Fruit fly (Drosophila melanogaster): ENCODE results near the gene CG17636.

Gene CG17636

dm6 chrX:126614-127013 is at the start of gene CG17636:
Gene CG17636, minus strand, starts transcription at chrX:126714.
- TF ChIP-seq ac (GFP tag; optimal IDR thresholded peaks at IDR 0.05) (no peak), CG11696 (GFP tag; IDR thresholded peaks at IDR 0.05) (no peak), HLHmδ (GFP tag; optimal IDR thresholded peaks at IDR 0.05) (no peak), Pdp1 (GFP tag; optimal IDR thresholded peaks at IDR 0.05) (peak in 1 of 2 experiments; percentile 22), CG17568 (GFP tag; optimal IDR thresholded peaks at IDR 0.05) (no peak), HLH54F (GFP tag; optimal IDR thresholded peaks at IDR 0.05) (no peak), seq (GFP tag; IDR thresholded peaks at IDR 0.05) (no peak), CG6254 (GFP tag; optimal IDR thresholded peaks at IDR 0.05) (no peak), exex (tag; optimal IDR thresholded peaks at IDR 0.05) (peak; percentile 37)

dm6 chrX:175542-176197 is 49.2 kb upstream of the CG17636 start:
- TF ChIP-seq Scr (GFP tag; IDR thresholded peaks at IDR 0.05; ENCODE audit: partially characterized antibody) (no peak), Hr3 (GFP tag; optimal IDR thresholded peaks at IDR 0.05) (peak; percentile 43), CG11398 (GFP tag; optimal IDR thresholded peaks at IDR 0.05) (peak; percentile 59), Asciz (GFP tag; optimal IDR thresholded peaks at IDR 0.05) (peak; percentile 13), Atf6 (GFP tag; IDR thresholded peaks at IDR 0.05) (no peak), Jarid2 (GFP tag; optimal IDR thresholded peaks at IDR 0.05) (peak; percentile 27), CG11723 (GFP tag; optimal IDR thresholded peaks at IDR 0.05) (peak; percentile 52), CG14860 (GFP tag; IDR thresholded peaks at IDR 0.05; ENCODE audit: partially characterized antibody) (no peak), dpn (GFP tag; optimal IDR thresholded peaks at IDR 0.05) (peak; percentile 20 to 31), HLH54F (GFP tag; optimal IDR thresholded peaks at IDR 0.05) (no peak), CG12219 (GFP tag; optimal IDR thresholded peaks at IDR 0.05) (peak; percentile 31), CG10979 (tag; optimal IDR thresholded peaks at IDR 0.05) (peak; percentile 88), ssp (GFP tag; IDR thresholded peaks at IDR 0.05) (no peak), pan (optimal IDR thresholded peaks at IDR 0.05) (no peak), pan (GFP tag; optimal IDR thresholded peaks at IDR 0.05 in 1 of 2, IDR thresholded peaks at IDR 0.05 in 1 of 2) (no peak), CG12236 (GFP tag; optimal IDR thresholded peaks at IDR 0.05) (peak; percentile 43), CG10147 (GFP tag; optimal IDR thresholded peaks at IDR 0.05) (no peak), CG7839 (tag; optimal IDR thresholded peaks at IDR 0.05) (peak; percentile 63), CG31441 (GFP tag; IDR thresholded peaks at IDR 0.05) (peak; percentile 76), her (GFP tag; optimal IDR thresholded peaks at IDR 0.05) (no peak), Side (GFP tag; optimal IDR thresholded peaks at IDR 0.05) (peak; percentile 71), CG10366 (GFP tag; IDR thresholded peaks at IDR 0.05) (no peak), CG9727 (GFP tag; optimal IDR thresholded peaks at IDR 0.05) (peak; percentile 58), CG30431 (GFP tag; optimal IDR thresholded peaks at IDR 0.05) (peak; percentile 51), Sox102F (GFP tag; optimal IDR thresholded peaks at IDR 0.05) (peak; percentile 69), row (GFP tag; IDR thresholded peaks at IDR 0.05) (peak; percentile 71), ATbp (GFP tag; optimal IDR thresholded peaks at IDR 0.05) (peak; percentile 68), CG2202 (tag; optimal IDR thresholded peaks at IDR 0.05) (peak; percentile 84), stwl (tag; optimal IDR thresholded peaks at IDR 0.05) (peak; percentile 32), CG15479 (GFP tag; optimal IDR thresholded peaks at IDR 0.05) (peak; percentile 3), CkIIα-i1 (GFP tag; IDR thresholded peaks at IDR 0.05) (no peak), CG2712 (tag; optimal IDR thresholded peaks at IDR 0.05) (peak; percentile 89), CG5953 (GFP tag; IDR thresholded peaks at IDR 0.05) (no peak), Chrac-16 (GFP tag; optimal IDR thresholded peaks at IDR 0.05) (peak; percentile 71), CG11695 (GFP tag; IDR thresholded peaks at IDR 0.05) (0 out of 3 replicates have a peak, but pooled peaks have one; percentile 35), sc (optimal IDR thresholded peaks at IDR 0.05) (no peak), sc (GFP tag; optimal IDR thresholded peaks at IDR 0.05) (peak; percentile 40), Nf-YB (GFP tag; optimal IDR thresholded peaks at IDR 0.05) (peak; percentile 52), Deaf1 (tag; optimal IDR thresholded peaks at IDR 0.05) (peak; percentile 75), CG18619 (GFP tag; optimal IDR thresholded peaks at IDR 0.05) (peak; percentile 21)

Measured in whole organism, embryonic.